Worm (Caenorhabditis elegans) whole organism, early embryonic: ENCODE data around the gene mrck-1.

Experiments
- B0310.2 ChIP-seq: sonication (generic microtip); optimal IDR thresholded peaks from 2 replicates; lab custom pipeline; 2016; ENCODE audit warnings: mild to moderate bottlenecking, missing genetic modification characterization, missing compliant biosample characterization
- F13C5.2 ChIP-seq: sonication (generic microtip); optimal IDR thresholded peaks from 2 replicates; lab custom pipeline; 2017; ENCODE audit warnings: mild to moderate bottlenecking, missing genetic modification characterization, inconsistent platforms, missing compliant biosample characterization
- aly-1 ChIP-seq: sonication (generic microtip); optimal IDR thresholded peaks from 2 replicates; lab custom pipeline; 2016; ENCODE audit warnings: missing genetic modification characterization, missing compliant biosample characterization
- ama-1 ChIP-seq: fragments of 150-350 bp; optimal IDR thresholded peaks from 2 replicates; lab custom pipeline; 2014
- ceh-13 ChIP-seq: fragments of 200-800 bp; sonication (Bioruptor generic); optimal IDR thresholded peaks from 2 replicates; lab custom pipeline; 2018; ENCODE audit warnings: mild to moderate bottlenecking, missing genetic modification characterization, missing compliant biosample characterization
- ceh-36 ChIP-seq: sonication (generic microtip); optimal IDR thresholded peaks from 2 replicates; lab custom pipeline; 2016; ENCODE audit warnings: missing genetic modification characterization, inconsistent platforms, missing compliant biosample characterization
- ets-7 ChIP-seq: sonication (generic microtip); optimal IDR thresholded peaks from 2 replicates; lab custom pipeline; 2016; ENCODE audit warnings: missing genotype, missing genetic modification characterization, missing compliant biosample characterization
- flt-1 ChIP-seq: fragments of 200-800 bp; sonication (Bioruptor generic); IDR thresholded peaks from 2 replicates; pipeline ENCODE4 v1.3.6; 2022; ENCODE audit warnings: missing genetic modification characterization, missing compliant biosample characterization
- hmbx-1 ChIP-seq: sonication (generic microtip); optimal IDR thresholded peaks from 2 replicates; lab custom pipeline; 2016; ENCODE audit warnings: mild to moderate bottlenecking, missing genetic modification characterization, missing compliant biosample characterization
- hmg-4 ChIP-seq: fragments of 200-800 bp; sonication (Bioruptor generic); optimal IDR thresholded peaks from 2 replicates; lab custom pipeline; 2018; ENCODE audit warnings: mild to moderate bottlenecking, missing genetic modification characterization, missing compliant biosample characterization
- hnd-1 ChIP-seq: sonication (generic microtip); optimal IDR thresholded peaks from 2 replicates; lab custom pipeline; 2016; ENCODE audit warnings: missing genetic modification characterization, missing compliant biosample characterization
- pes-1 ChIP-seq: fragments of 200-800 bp; sonication (Bioruptor generic); IDR thresholded peaks from 2 replicates; pipeline ENCODE4 v1.3.6; 2022; ENCODE audit warnings: missing genetic modification reagents, missing genetic modification characterization, missing compliant biosample characterization
- scrt-1 ChIP-seq: fragments of 200-800 bp; sonication (Bioruptor generic); IDR thresholded peaks from 2 replicates; pipeline ENCODE4 v1.3.6; 2022; ENCODE audit warnings: missing genetic modification characterization, missing compliant biosample characterization
- sea-1 ChIP-seq: fragments of 200-800 bp; sonication (Bioruptor generic); conservative IDR thresholded peaks from 2 replicates; pipeline ENCODE4 v1.3.6; 2022; ENCODE audit warnings: missing genetic modification characterization, missing compliant biosample characterization
- tbx-11 ChIP-seq: fragments of 200-800 bp; sonication (Bioruptor generic); IDR thresholded peaks from 2 replicates; pipeline ENCODE4 v1.3.6; 2022; ENCODE audit warnings: missing genetic modification characterization, missing compliant biosample characterization
- tbx-37 ChIP-seq: fragments of 200-800 bp; sonication (Bioruptor generic); conservative IDR thresholded peaks from 2 replicates; pipeline ENCODE4 v1.3.6; 2022; ENCODE audit warnings: missing genetic modification reagents, missing genetic modification characterization, missing compliant biosample characterization
- tra-4 ChIP-seq: sonication (generic microtip); optimal IDR thresholded peaks from 2 replicates; lab custom pipeline; 2017; ENCODE audit warnings: missing genetic modification characterization, missing compliant biosample characterization

Gene mrck-1

ce11 chrV:6292401-6292800, 25.3 kb upstream of the mrck-1 start, which contains the start of gene K12B6.9:
K12B6.9 (minus strand) TSS chrV:6292666.
- no peak for TF ChIP-seq pes-1 (GFP tag; lab: Robert Waterston, UW)

- TF ChIP-seq tra-4 (tag; lab: Kevin White, UChicago) = no peak
- no peak for TF ChIP-seq B0310.2 (tag; lab: Kevin White, UChicago)
- no peak for TF ChIP-seq F13C5.2 (tag; lab: Kevin White, UChicago)
- no peak for TF ChIP-seq hmg-4 (GFP tag; lab: Kevin White, UChicago)
- TF ChIP-seq aly-1 = no peak
- no peak for TF ChIP-seq ama-1 (lab: Kevin White, UChicago)
- TF ChIP-seq flt-1 = no peak
- no peak for TF ChIP-seq scrt-1 (GFP tag; lab: Robert Waterston, UW)
- TF ChIP-seq ets-7 (tag; lab: Kevin White, UChicago) = no peak
- TF ChIP-seq sea-1 (GFP tag; lab: Robert Waterston, UW) = no peak
- TF ChIP-seq hmbx-1 (tag; lab: Kevin White, UChicago) = no peak
- TF ChIP-seq ceh-13 = no peak
- TF ChIP-seq ceh-36 (tag; lab: Kevin White, UChicago) = no peak
- TF ChIP-seq tbx-11 (GFP tag; lab: Robert Waterston, UW) = no peak
- no peak for TF ChIP-seq tbx-37 (GFP tag; lab: Robert Waterston, UW)
- no peak for TF ChIP-seq hnd-1 (tag; lab: Kevin White, UChicago)
- TF ChIP-seq pes-1 (GFP tag; lab: Robert Waterston, UW) = no peak
Observed at ce11 chrV:6291301-6291700, 24.2 kb upstream of the mrck-1 start.

ce11 chrV:6288607-6289006, 21.5 kb upstream of the mrck-1 start, which contains the start of gene K12B6.11:
K12B6.11 (plus strand) TSS chrV:6288907.
- TF ChIP-seq B0310.2 (tag; lab: Kevin White, UChicago) = no peak
- TF ChIP-seq ceh-13 = no peak
- no peak for TF ChIP-seq pes-1 (GFP tag; lab: Robert Waterston, UW)
- no peak for TF ChIP-seq sea-1 (GFP tag; lab: Robert Waterston, UW)
- no peak for TF ChIP-seq hnd-1 (tag; lab: Kevin White, UChicago)
- TF ChIP-seq tbx-11 (GFP tag; lab: Robert Waterston, UW) = no peak
- no peak for TF ChIP-seq flt-1
- no peak for TF ChIP-seq ama-1 (lab: Kevin White, UChicago)
- TF ChIP-seq aly-1 = no peak
- no peak for TF ChIP-seq ets-7 (tag; lab: Kevin White, UChicago)
- TF ChIP-seq F13C5.2 (tag; lab: Kevin White, UChicago) = no peak
- no peak for TF ChIP-seq tra-4 (tag; lab: Kevin White, UChicago)
- no peak for TF ChIP-seq tbx-37 (GFP tag; lab: Robert Waterston, UW)
- TF ChIP-seq ceh-36 (tag; lab: Kevin White, UChicago) = no peak
- TF ChIP-seq scrt-1 (GFP tag; lab: Robert Waterston, UW) = no peak
- TF ChIP-seq hmbx-1 (tag; lab: Kevin White, UChicago) = no peak
- no peak for TF ChIP-seq hmg-4 (GFP tag; lab: Kevin White, UChicago)

- TF ChIP-seq tra-4 (tag; lab: Kevin White, UChicago) = no peak
- TF ChIP-seq tbx-37 (GFP tag; lab: Robert Waterston, UW) = no peak
- TF ChIP-seq hnd-1 (tag; lab: Kevin White, UChicago) = no peak
- TF ChIP-seq ets-7 (tag; lab: Kevin White, UChicago) = no peak
- no peak for TF ChIP-seq scrt-1 (GFP tag; lab: Robert Waterston, UW)
- no peak for TF ChIP-seq aly-1
- no peak for TF ChIP-seq B0310.2 (tag; lab: Kevin White, UChicago)
- TF ChIP-seq ceh-13 = no peak
- no peak for TF ChIP-seq hmbx-1 (tag; lab: Kevin White, UChicago)
- no peak for TF ChIP-seq ama-1 (lab: Kevin White, UChicago)
Observed at ce11 chrV:6286343-6286742, 19.3 kb upstream of the mrck-1 start, which contains the start of gene srn-1. srn-1 (minus strand) TSS chrV:6286443.

ce11 chrV:6281175-6281574, 14.1 kb upstream of the mrck-1 start, which contains the start of the genes K12B6.4 and spe-49:
K12B6.4 (minus strand) TSS chrV:6281275.
spe-49 (plus strand) TSS chrV:6281359.
- TF ChIP-seq tra-4 (tag; lab: Kevin White, UChicago) = no peak
- TF ChIP-seq ceh-13 = no peak
- TF ChIP-seq sea-1 (GFP tag; lab: Robert Waterston, UW) = no peak
- TF ChIP-seq flt-1 = no peak

- TF ChIP-seq B0310.2 (tag; lab: Kevin White, UChicago) (no peak), hnd-1 (tag; lab: Kevin White, UChicago) (no peak), scrt-1 (GFP tag; lab: Robert Waterston, UW) (no peak)
Observed at ce11 chrV:6280067-6280466, 13.0 kb upstream of the mrck-1 start.

- no peak for TF ChIP-seq hmg-4 (GFP tag; lab: Kevin White, UChicago)
- TF ChIP-seq flt-1 = no peak
- TF ChIP-seq hmbx-1 (tag; lab: Kevin White, UChicago) = no peak
- TF ChIP-seq B0310.2 (tag; lab: Kevin White, UChicago) = no peak
- no peak for TF ChIP-seq F13C5.2 (tag; lab: Kevin White, UChicago)
- no peak for TF ChIP-seq pes-1 (GFP tag; lab: Robert Waterston, UW)
- no peak for TF ChIP-seq tbx-37 (GFP tag; lab: Robert Waterston, UW)
- no peak for TF ChIP-seq tra-4 (tag; lab: Kevin White, UChicago)
- TF ChIP-seq aly-1 = no peak
- TF ChIP-seq hnd-1 (tag; lab: Kevin White, UChicago) = no peak
- TF ChIP-seq ceh-13 = no peak
- no peak for TF ChIP-seq sea-1 (GFP tag; lab: Robert Waterston, UW)
- TF ChIP-seq ceh-36 (tag; lab: Kevin White, UChicago) = no peak
- no peak for TF ChIP-seq scrt-1 (GFP tag; lab: Robert Waterston, UW)
Observed at ce11 chrV:6278117-6279081, 11.3 kb upstream of the mrck-1 start, which contains the start of gene fil-2. fil-2 (plus strand) TSS chrV:6279031.
